Worm (Caenorhabditis elegans) whole organism, L4 larva: ENCODE measurements around the gene Y62H9A.16.

Experiments used
- D1046.2 ChIP-seq: fragments of 200-800 bp; sonication (Bioruptor generic); IDR thresholded peaks from 2 replicates; pipeline ENCODE4 v1.3.6; 2022; ENCODE audit warnings: missing genetic modification characterization, missing compliant biosample characterization
- F44E2.7 ChIP-seq: fragments of 200-800 bp; sonication (Bioruptor generic); IDR thresholded peaks from 2 replicates; pipeline ENCODE4 v2.1.2; 2022; ENCODE audit warnings: missing genetic modification characterization, missing compliant biosample characterization
- F49E8.2 ChIP-seq: sonication (generic microtip); optimal IDR thresholded peaks from 2 replicates; lab custom pipeline; 2016; ENCODE audit warnings: missing compliant biosample characterization, mild to moderate bottlenecking, missing genetic modification characterization, borderline replicate concordance
- T26A8.4 ChIP-seq: fragments of 200-800 bp; sonication (Bioruptor generic); IDR thresholded peaks from 2 replicates; pipeline ENCODE4 v1.3.6; 2022; ENCODE audit warnings: missing genetic modification characterization, missing compliant biosample characterization
- Y48G9A.11 ChIP-seq: fragments of 200-800 bp; sonication (Bioruptor generic); IDR thresholded peaks from 2 replicates; pipeline ENCODE4 v1.3.6; 2022; ENCODE audit warnings: missing genetic modification reagents, missing genetic modification characterization, missing compliant biosample characterization
- Y5F2A.4 ChIP-seq: fragments of 200-800 bp; sonication (Bioruptor generic); optimal IDR thresholded peaks from 2 replicates; lab custom pipeline; 2018; ENCODE audit warnings: mild to moderate bottlenecking, missing genetic modification characterization, missing compliant biosample characterization
- Y75B8A.6 ChIP-seq: fragments of 200-800 bp; sonication (Bioruptor generic); IDR thresholded peaks from 2 replicates; pipeline ENCODE4 v1.3.6; 2022; ENCODE audit warnings: missing genetic modification reagents, missing genetic modification characterization, missing compliant biosample characterization
- ZK337.2 ChIP-seq: fragments of 200-800 bp; sonication (Bioruptor generic); IDR thresholded peaks from 2 replicates; pipeline ENCODE4 v1.3.6; 2022; ENCODE audit warnings: missing genetic modification reagents, missing genetic modification characterization, missing compliant biosample characterization
- aha-1 ChIP-seq: fragments of 150-350 bp; peaks from one replicate; lab custom pipeline; 2014; ENCODE audit warnings: missing biosample characterization, missing genetic modification characterization
- ama-1 ChIP-seq: fragments of 150-350 bp; optimal IDR thresholded peaks from 2 replicates; lab custom pipeline; 2014; ENCODE audit warnings: inconsistent platforms, mixed read lengths
- attf-4 ChIP-seq: sonication (generic microtip); optimal IDR thresholded peaks from 3 replicates; lab custom pipeline; 2017; ENCODE audit warnings: missing biosample characterization, missing genetic modification characterization
- ceh-44 ChIP-seq: fragments of 200-800 bp; sonication (Bioruptor generic); IDR thresholded peaks from 2 replicates; pipeline ENCODE4 v1.3.6; 2022; ENCODE audit warnings: missing genetic modification reagents, missing genetic modification characterization, missing compliant biosample characterization
- ceh-62 ChIP-seq: sonication (generic microtip); optimal IDR thresholded peaks from 2 replicates; lab custom pipeline; 2017; ENCODE audit warnings: missing biosample characterization, missing genetic modification characterization
- ceh-82 ChIP-seq: sonication (generic microtip); optimal IDR thresholded peaks from 2 replicates; lab custom pipeline; 2017; ENCODE audit warnings: missing biosample characterization, missing genetic modification characterization
- ces-1 ChIP-seq: fragments of 150-350 bp; sonication (generic microtip); optimal IDR thresholded peaks from 4 replicates; lab custom pipeline; 2014; ENCODE audit warnings: missing biosample characterization, missing genetic modification reagents, missing genetic modification characterization
- ctbp-1 ChIP-seq: fragments of 200-800 bp; sonication (Bioruptor generic); IDR thresholded peaks from 2 replicates; pipeline ENCODE4 v1.3.6; 2022; ENCODE audit warnings: missing genetic modification reagents, missing genetic modification characterization, missing compliant biosample characterization
- daf-12 ChIP-seq: fragments of 150-350 bp; optimal IDR thresholded peaks from 2 replicates; lab custom pipeline; 2014; ENCODE audit warnings: missing biosample characterization, missing genetic modification reagents, missing genetic modification characterization
- dmd-6 ChIP-seq: fragments of 200-800 bp; sonication (Bioruptor generic); IDR thresholded peaks from 2 replicates; pipeline ENCODE4 v1.3.6; 2022; ENCODE audit warnings: missing genetic modification reagents, missing genetic modification characterization, missing compliant biosample characterization
- dmd-9 ChIP-seq: fragments of 200-800 bp; sonication (Bioruptor generic); IDR thresholded peaks from 2 replicates; pipeline ENCODE4 v1.3.6; 2022; ENCODE audit warnings: missing genetic modification reagents, missing genetic modification characterization, missing compliant biosample characterization
- duxl-1 ChIP-seq: sonication (generic microtip); optimal IDR thresholded peaks from 2 replicates; lab custom pipeline; 2016; ENCODE audit warnings: mild to moderate bottlenecking, missing genetic modification characterization, moderate library complexity, missing compliant biosample characterization; ENCODE audit not compliant: poor library complexity
- dve-1 ChIP-seq: sonication (generic microtip); optimal IDR thresholded peaks from 2 replicates; lab custom pipeline; 2017; ENCODE audit warnings: antibody characterized with exemption, mild to moderate bottlenecking, missing genetic modification characterization, missing compliant biosample characterization; ENCODE audit not compliant: insufficient read depth
- egl-43 ChIP-seq: fragments of 200-800 bp; sonication (Bioruptor generic); IDR thresholded peaks from 2 replicates; pipeline ENCODE4 v1.3.6; 2022; ENCODE audit warnings: missing genetic modification reagents, missing genetic modification characterization, missing compliant biosample characterization
- fos-1 ChIP-seq: fragments of 150-350 bp; optimal IDR thresholded peaks from 2 replicates; lab custom pipeline; 2014; ENCODE audit warnings: missing biosample characterization, missing genetic modification characterization
- gei-8 ChIP-seq: fragments of 200-800 bp; sonication (Bioruptor generic); optimal IDR thresholded peaks from 2 replicates; lab custom pipeline; 2018; ENCODE audit warnings: mild to moderate bottlenecking, missing genetic modification characterization, missing compliant biosample characterization
- hif-1 ChIP-seq, 2 experiments: sonication (generic microtip); optimal IDR thresholded peaks; 2 replicates each; lab custom pipeline; 2016 to 2017; ENCODE audit warnings: missing compliant biosample characterization in 2 of 2, missing genetic modification characterization in 2 of 2, missing genetic modification reagents in 2 of 2, missing genotype in 2 of 2, mild to moderate bottlenecking in 1 of 2
- hlh-11 ChIP-seq: fragments of 200-800 bp; sonication (Bioruptor generic); optimal IDR thresholded peaks from 2 replicates; lab custom pipeline; 2018; ENCODE audit warnings: mild to moderate bottlenecking, missing genetic modification characterization, missing compliant biosample characterization
- hmg-1.1 ChIP-seq: fragments of 200-800 bp; sonication (Bioruptor generic); IDR thresholded peaks from 2 replicates; pipeline ENCODE4 v1.3.6; 2022; ENCODE audit warnings: missing genetic modification reagents, missing genetic modification characterization, missing compliant biosample characterization
- lin-1 ChIP-seq: fragments of 200-800 bp; sonication (Bioruptor generic); IDR thresholded peaks from 2 replicates; pipeline ENCODE4 v1.3.6; 2022; ENCODE audit warnings: missing genetic modification reagents, missing genetic modification characterization, missing compliant biosample characterization
- lin-38 ChIP-seq: fragments of 200-800 bp; sonication (Bioruptor generic); IDR thresholded peaks from 2 replicates; pipeline ENCODE4 v1.3.6; 2022; ENCODE audit warnings: missing genetic modification reagents, missing genetic modification characterization, missing compliant biosample characterization
- lin-39 ChIP-seq: fragments of 150-350 bp; optimal IDR thresholded peaks from 2 replicates; lab custom pipeline; 2014; ENCODE audit warnings: missing biosample characterization, missing genetic modification reagents, missing genetic modification characterization
- lir-3 ChIP-seq: sonication (generic microtip); optimal IDR thresholded peaks from 2 replicates; lab custom pipeline; 2016; ENCODE audit warnings: mild to moderate bottlenecking, missing genetic modification characterization, missing compliant biosample characterization
- lsy-2 ChIP-seq, 2 experiments: fragments of 150-350 bp in 1 of 2; sonication (generic microtip) in 1 of 2; optimal IDR thresholded peaks; 2 replicates each; lab custom pipeline; 2014 to 2017; ENCODE audit warnings: missing biosample characterization in 2 of 2, missing genetic modification characterization in 2 of 2
- madf-9 ChIP-seq: fragments of 200-800 bp; sonication (Bioruptor generic); conservative IDR thresholded peaks from 2 replicates; pipeline ENCODE4 v1.3.6; 2022; ENCODE audit warnings: missing genetic modification reagents, missing genetic modification characterization, missing compliant biosample characterization
- mep-1 ChIP-seq: fragments of 150-350 bp; sonication (generic microtip); optimal IDR thresholded peaks from 3 replicates; lab custom pipeline; 2014; ENCODE audit warnings: missing biosample characterization, missing genetic modification characterization
- mxl-2 ChIP-seq: fragments of 200-800 bp; sonication (Bioruptor generic); conservative IDR thresholded peaks from 2 replicates; pipeline ENCODE4 v1.3.6; 2022; ENCODE audit warnings: missing genetic modification reagents, missing genetic modification characterization, missing compliant biosample characterization
- nhr-102 ChIP-seq: sonication (generic microtip); optimal IDR thresholded peaks from 2 replicates; lab custom pipeline; 2016; ENCODE audit warnings: mild to moderate bottlenecking, missing genetic modification characterization, moderate library complexity, missing compliant biosample characterization
- nhr-237 ChIP-seq: sonication (generic microtip); optimal IDR thresholded peaks from 2 replicates; lab custom pipeline; 2017; ENCODE audit warnings: missing biosample characterization, missing genetic modification characterization
- nhr-41 ChIP-seq: fragments of 200-800 bp; sonication (Bioruptor generic); IDR thresholded peaks from 2 replicates; pipeline ENCODE4 v1.3.6; 2022; ENCODE audit warnings: missing genetic modification reagents, missing genetic modification characterization, missing compliant biosample characterization
- nhr-42 ChIP-seq: fragments of 200-800 bp; sonication (Bioruptor generic); IDR thresholded peaks from 2 replicates; pipeline ENCODE4 v1.3.6; 2022; ENCODE audit warnings: missing genetic modification characterization, missing compliant biosample characterization
- nhr-6 ChIP-seq: fragments of 150-350 bp; optimal IDR thresholded peaks from 2 replicates; lab custom pipeline; 2014; ENCODE audit warnings: missing biosample characterization, missing genetic modification characterization
- nhr-76 ChIP-seq: fragments of 150-350 bp; optimal IDR thresholded peaks from 2 replicates; lab custom pipeline; 2014; ENCODE audit warnings: missing biosample characterization, missing genetic modification characterization
- pha-4 ChIP-seq, 2 experiments: fragments of 150-350 bp in 1 of 2; fragments of 200-800 bp in 1 of 2; sonication (Bioruptor generic) in 1 of 2; IDR thresholded peaks in 1 of 2; optimal IDR thresholded peaks in 1 of 2; 2 replicates each; pipeline versions ENCODE4 v1.3.6 to Lab custom; 2014 to 2022; ENCODE audit warnings: missing genetic modification characterization in 2 of 2, missing genetic modification reagents in 2 of 2, missing biosample characterization in 1 of 2, missing compliant biosample characterization in 1 of 2
- php-3 ChIP-seq: fragments of 200-800 bp; sonication (Bioruptor generic); IDR thresholded peaks from 2 replicates; pipeline ENCODE4 v1.3.6; 2022; ENCODE audit warnings: missing genetic modification reagents, missing genetic modification characterization, missing compliant biosample characterization
- saeg-2 ChIP-seq: fragments of 200-800 bp; sonication (Bioruptor generic); IDR thresholded peaks from 2 replicates; pipeline ENCODE4 v1.3.6; 2022; ENCODE audit warnings: missing genetic modification reagents, missing genetic modification characterization, missing compliant biosample characterization
- sdz-12 ChIP-seq: fragments of 200-800 bp; sonication (Bioruptor generic); optimal IDR thresholded peaks from 2 replicates; lab custom pipeline; 2018; ENCODE audit warnings: mild to moderate bottlenecking, missing genetic modification characterization, missing compliant biosample characterization
- skn-1 ChIP-seq: fragments of 150-350 bp; optimal IDR thresholded peaks from 2 replicates; lab custom pipeline; 2014; ENCODE audit warnings: missing biosample characterization, missing genetic modification characterization
- spr-1 ChIP-seq: sonication (generic microtip); optimal IDR thresholded peaks from 2 replicates; lab custom pipeline; 2016; ENCODE audit warnings: mild to moderate bottlenecking, missing genetic modification characterization, missing compliant biosample characterization
- tag-97 ChIP-seq: fragments of 200-800 bp; sonication (Bioruptor generic); IDR thresholded peaks from 2 replicates; pipeline ENCODE4 v1.3.6; 2022; ENCODE audit warnings: missing genetic modification characterization, missing compliant biosample characterization
- unc-130 ChIP-seq: sonication (generic microtip); optimal IDR thresholded peaks from 2 replicates; lab custom pipeline; 2016; ENCODE audit warnings: missing genetic modification reagents, missing genetic modification characterization, missing compliant biosample characterization
- zfp-2 ChIP-seq: sonication (generic microtip); optimal IDR thresholded peaks from 2 replicates; lab custom pipeline; 2016; ENCODE audit warnings: mild to moderate bottlenecking, missing genetic modification characterization, missing compliant biosample characterization
- zip-11 ChIP-seq: fragments of 200-800 bp; sonication (Bioruptor generic); IDR thresholded peaks from 2 replicates; pipeline ENCODE4 v1.3.6; 2022; ENCODE audit warnings: missing genetic modification characterization, missing compliant biosample characterization
- ztf-7 ChIP-seq: fragments of 150-350 bp; optimal IDR thresholded peaks from 2 replicates; lab custom pipeline; 2014; ENCODE audit warnings: missing biosample characterization, missing genetic modification characterization

Y62H9A.16 gene

ce11 chrX:11924158-11924557, 6.1 kb downstream of the Y62H9A.16 start, which contains the start of gene F55G7.1 (continued):
- TF ChIP-seq dve-1 (tag; lab: Kevin White, UChicago), result peak; percentile 71
- no peak for TF ChIP-seq ama-1 (lab: Kevin White, UChicago)
- TF ChIP-seq ctbp-1 (GFP tag; lab: Robert Waterston, UW), result no peak
- TF ChIP-seq nhr-237, result no peak
- no peak for TF ChIP-seq Y5F2A.4
- TF ChIP-seq hmg-1.1 (GFP tag; lab: Robert Waterston, UW), result peak; percentile 86
- peak; percentile 20; the same call in 1 of the 2 replicates for TF ChIP-seq ceh-44 (GFP tag; lab: Robert Waterston, UW)
- TF ChIP-seq nhr-102 (tag; lab: Kevin White, UChicago), result peak; percentile 84
- no peak for TF ChIP-seq lin-38 (GFP tag; lab: Robert Waterston, UW)
- no peak for TF ChIP-seq gei-8 (GFP tag; lab: Kevin White, UChicago)
- TF ChIP-seq ceh-62 (tag; lab: Kevin White, UChicago), result no peak
- TF ChIP-seq skn-1 (tag; lab: Kevin White, UChicago), result no peak
- no peak for TF ChIP-seq ceh-82 (tag; lab: Kevin White, UChicago)
- TF ChIP-seq F49E8.2, result no peak
- no peak for TF ChIP-seq Y48G9A.11 (GFP tag; lab: Robert Waterston, UW)
- TF ChIP-seq nhr-42 (GFP tag; lab: Robert Waterston, UW), result peak; percentile 60; the same call in 1 of the 2 replicates
- no peak for TF ChIP-seq sdz-12 (GFP tag; lab: Kevin White, UChicago)
- no peak for TF ChIP-seq lin-1 (GFP tag; lab: Robert Waterston, UW)
- TF ChIP-seq fos-1 (tag; lab: Kevin White, UChicago), result no peak
- no peak for TF ChIP-seq nhr-76 (tag; lab: Kevin White, UChicago)
- no peak for TF ChIP-seq daf-12 (tag; lab: Kevin White, UChicago)
- TF ChIP-seq nhr-41, result no peak
- TF ChIP-seq mep-1 (tag; lab: Kevin White, UChicago), result no peak
- 0 out of 2 replicates have a peak, but pooled peaks have one; percentile 7 for TF ChIP-seq php-3 (GFP tag; lab: Robert Waterston, UW)
- no peak for TF ChIP-seq unc-130 (GFP tag; lab: Kevin White, UChicago)
- TF ChIP-seq mxl-2 (GFP tag; lab: Robert Waterston, UW), result no peak
- no peak for TF ChIP-seq hif-1 (tag; optimal IDR thresholded peaks at IDR 0.05; lab: Kevin White, UChicago)
- TF ChIP-seq lin-39 (tag; lab: Kevin White, UChicago), result no peak
- TF ChIP-seq lir-3 (tag; lab: Kevin White, UChicago), result no peak
- no peak for TF ChIP-seq ces-1 (GFP tag; lab: Kevin White, UChicago)
- TF ChIP-seq ztf-7, result peak; percentile 71
- no peak for TF ChIP-seq zfp-2 (tag; lab: Kevin White, UChicago)
- TF ChIP-seq F44E2.7 (GFP tag; lab: Robert Waterston, UW), result no peak
- no peak for TF ChIP-seq nhr-6 (tag; lab: Kevin White, UChicago)
- no peak for TF ChIP-seq Y75B8A.6 (GFP tag; lab: Robert Waterston, UW)
- no peak; the same call in 1 of the 2 replicates for TF ChIP-seq pha-4 (GFP tag; IDR thresholded peaks at IDR 0.05; lab: Robert Waterston, UW)
- TF ChIP-seq pha-4 (tag; optimal IDR thresholded peaks at IDR 0.05; lab: Kevin White, UChicago), result no peak
- TF ChIP-seq egl-43 (GFP tag; lab: Robert Waterston, UW), result no peak
- peak; percentile 97 for TF ChIP-seq aha-1
- no peak for TF ChIP-seq zip-11
- TF ChIP-seq lsy-2 (tag; optimal IDR thresholded peaks at IDR 0.05; lab: Kevin White, UChicago), result peak in 1 of 2 experiments; percentile 14
- no peak for TF ChIP-seq saeg-2
- 0 out of 2 replicates have a peak, but pooled peaks have one; percentile 27 for TF ChIP-seq madf-9 (GFP tag; lab: Robert Waterston, UW)
- no peak for TF ChIP-seq ZK337.2 (GFP tag; lab: Robert Waterston, UW)
- no peak for TF ChIP-seq attf-4 (tag; lab: Kevin White, UChicago)
- TF ChIP-seq T26A8.4 (GFP tag; lab: Robert Waterston, UW), result no peak
- TF ChIP-seq dmd-9 (GFP tag; lab: Robert Waterston, UW), result no peak
- TF ChIP-seq duxl-1 (tag; lab: Kevin White, UChicago), result peak; percentile 95
- TF ChIP-seq dmd-6, result peak; percentile 41
- TF ChIP-seq tag-97 (GFP tag; lab: Robert Waterston, UW), result no peak
- TF ChIP-seq D1046.2, result no peak
- TF ChIP-seq hlh-11 (tag; lab: Kevin White, UChicago), result no peak
- peak; percentile 35 for TF ChIP-seq spr-1 (tag; lab: Kevin White, UChicago)
